Worm (Caenorhabditis elegans) whole organism, L4 larva: Measurements from ENCODE around the gene ran-1.

Experiments used
- D1046.2 ChIP-seq: fragments of 200-800 bp; sonication (Bioruptor generic); IDR thresholded peaks from 2 replicates; pipeline ENCODE4 v1.3.6; 2022; ENCODE audit warnings: missing genetic modification characterization, missing compliant biosample characterization
- F26F4.8 ChIP-seq: fragments of 200-800 bp; sonication (Bioruptor generic); conservative IDR thresholded peaks from 2 replicates; pipeline ENCODE4 v1.3.6; 2022; ENCODE audit warnings: missing genetic modification characterization, missing compliant biosample characterization
- F37D6.2 ChIP-seq: sonication (generic microtip); optimal IDR thresholded peaks from 2 replicates; lab custom pipeline; 2016; ENCODE audit warnings: mild to moderate bottlenecking, missing genetic modification characterization, missing compliant biosample characterization
- F44E2.7 ChIP-seq: fragments of 200-800 bp; sonication (Bioruptor generic); IDR thresholded peaks from 2 replicates; pipeline ENCODE4 v2.1.2; 2022; ENCODE audit warnings: missing genetic modification characterization, missing compliant biosample characterization
- F49E8.2 ChIP-seq: sonication (generic microtip); optimal IDR thresholded peaks from 2 replicates; lab custom pipeline; 2016; ENCODE audit warnings: missing compliant biosample characterization, mild to moderate bottlenecking, missing genetic modification characterization, borderline replicate concordance
- T20F7.1 ChIP-seq: fragments of 200-800 bp; sonication (Bioruptor generic); optimal IDR thresholded peaks from 2 replicates; lab custom pipeline; 2018; ENCODE audit warnings: mild to moderate bottlenecking, missing genetic modification characterization, missing compliant biosample characterization
- Y105C5A.15 ChIP-seq: fragments of 200-800 bp; sonication (Bioruptor generic); IDR thresholded peaks from 2 replicates; pipeline ENCODE4 v1.3.6; 2022; ENCODE audit warnings: missing genetic modification characterization, missing compliant biosample characterization
- Y48G9A.11 ChIP-seq: fragments of 200-800 bp; sonication (Bioruptor generic); IDR thresholded peaks from 2 replicates; pipeline ENCODE4 v1.3.6; 2022; ENCODE audit warnings: missing genetic modification reagents, missing genetic modification characterization, missing compliant biosample characterization
- ZK546.5 ChIP-seq, 2 experiments: sonication (generic microtip); optimal IDR thresholded peaks; 2 replicates each; lab custom pipeline; 2017; ENCODE audit warnings: missing biosample characterization in 2 of 2, missing genetic modification characterization in 2 of 2
- aha-1 ChIP-seq: fragments of 150-350 bp; peaks from one replicate; lab custom pipeline; 2014; ENCODE audit warnings: missing biosample characterization, missing genetic modification characterization
- attf-4 ChIP-seq: sonication (generic microtip); optimal IDR thresholded peaks from 3 replicates; lab custom pipeline; 2017; ENCODE audit warnings: missing biosample characterization, missing genetic modification characterization
- ceh-32 ChIP-seq: sonication (generic microtip); optimal IDR thresholded peaks from 2 replicates; lab custom pipeline; 2016; ENCODE audit warnings: mild to moderate bottlenecking, missing genetic modification characterization, missing compliant biosample characterization; ENCODE audit not compliant: poor library complexity
- cey-2 ChIP-seq: sonication (generic microtip); optimal IDR thresholded peaks from 3 replicates; lab custom pipeline; 2017; ENCODE audit warnings: missing genetic modification characterization, mild to moderate bottlenecking, missing compliant biosample characterization, antibody characterized with exemption, borderline replicate concordance; ENCODE audit not compliant: insufficient read depth
- ctbp-1 ChIP-seq: fragments of 200-800 bp; sonication (Bioruptor generic); IDR thresholded peaks from 2 replicates; pipeline ENCODE4 v1.3.6; 2022; ENCODE audit warnings: missing genetic modification reagents, missing genetic modification characterization, missing compliant biosample characterization
- daf-12 ChIP-seq: fragments of 150-350 bp; optimal IDR thresholded peaks from 2 replicates; lab custom pipeline; 2014; ENCODE audit warnings: missing biosample characterization, missing genetic modification reagents, missing genetic modification characterization
- daf-19 ChIP-seq: fragments of 200-800 bp; sonication (Bioruptor generic); conservative IDR thresholded peaks from 2 replicates; pipeline ENCODE4 v1.3.6; 2022; ENCODE audit warnings: missing genetic modification characterization, missing compliant biosample characterization
- dmd-8 ChIP-seq: fragments of 200-800 bp; sonication (Bioruptor generic); IDR thresholded peaks from 2 replicates; pipeline ENCODE4 v1.3.6; 2022; ENCODE audit warnings: missing genetic modification characterization, missing compliant biosample characterization
- dpl-1 ChIP-seq: fragments of 150-350 bp; optimal IDR thresholded peaks from 2 replicates; lab custom pipeline; 2014; ENCODE audit warnings: missing biosample characterization, missing genetic modification reagents, missing genetic modification characterization
- duxl-1 ChIP-seq: sonication (generic microtip); optimal IDR thresholded peaks from 2 replicates; lab custom pipeline; 2016; ENCODE audit warnings: mild to moderate bottlenecking, missing genetic modification characterization, moderate library complexity, missing compliant biosample characterization; ENCODE audit not compliant: poor library complexity
- egl-27 ChIP-seq: sonication (generic microtip); optimal IDR thresholded peaks from 3 replicates; lab custom pipeline; 2017; ENCODE audit warnings: missing biosample characterization, missing genetic modification reagents, missing genetic modification characterization
- fos-1 ChIP-seq: fragments of 150-350 bp; optimal IDR thresholded peaks from 2 replicates; lab custom pipeline; 2014; ENCODE audit warnings: missing biosample characterization, missing genetic modification characterization
- hif-1 ChIP-seq, 2 experiments: sonication (generic microtip); optimal IDR thresholded peaks; 2 replicates each; lab custom pipeline; 2016 to 2017; ENCODE audit warnings: missing compliant biosample characterization in 2 of 2, missing genetic modification characterization in 2 of 2, missing genetic modification reagents in 2 of 2, missing genotype in 2 of 2, mild to moderate bottlenecking in 1 of 2
- jun-1 ChIP-seq: fragments of 150-350 bp; optimal IDR thresholded peaks from 2 replicates; lab custom pipeline; 2014; ENCODE audit warnings: missing biosample characterization, missing genetic modification reagents, missing genetic modification characterization
- lim-7 ChIP-seq: fragments of 200-800 bp; sonication (Bioruptor generic); IDR thresholded peaks from 2 replicates; pipeline ENCODE4 v1.3.6; 2022; ENCODE audit warnings: missing genetic modification characterization, missing compliant biosample characterization
- lin-1 ChIP-seq: fragments of 200-800 bp; sonication (Bioruptor generic); IDR thresholded peaks from 2 replicates; pipeline ENCODE4 v1.3.6; 2022; ENCODE audit warnings: missing genetic modification reagents, missing genetic modification characterization, missing compliant biosample characterization
- lin-15B ChIP-seq: fragments of 150-350 bp; sonication (generic microtip); optimal IDR thresholded peaks from 3 replicates; lab custom pipeline; 2014; ENCODE audit warnings: missing biosample characterization, missing genetic modification characterization
- lin-29 ChIP-seq: fragments of 200-800 bp; sonication (Bioruptor generic); IDR thresholded peaks from 2 replicates; pipeline ENCODE4 v1.3.6; 2022; ENCODE audit warnings: missing genetic modification reagents, missing genetic modification characterization, missing compliant biosample characterization
- lin-38 ChIP-seq: fragments of 200-800 bp; sonication (Bioruptor generic); IDR thresholded peaks from 2 replicates; pipeline ENCODE4 v1.3.6; 2022; ENCODE audit warnings: missing genetic modification reagents, missing genetic modification characterization, missing compliant biosample characterization
- lin-39 ChIP-seq: fragments of 150-350 bp; optimal IDR thresholded peaks from 2 replicates; lab custom pipeline; 2014; ENCODE audit warnings: missing biosample characterization, missing genetic modification reagents, missing genetic modification characterization
- madf-5 ChIP-seq, 2 experiments: fragments of 200-800 bp; sonication (Bioruptor generic); IDR thresholded peaks; 2 replicates each; pipeline ENCODE4 v1.3.6; 2022; ENCODE audit warnings: missing compliant biosample characterization in 2 of 2, missing genetic modification characterization in 2 of 2
- madf-9 ChIP-seq: fragments of 200-800 bp; sonication (Bioruptor generic); conservative IDR thresholded peaks from 2 replicates; pipeline ENCODE4 v1.3.6; 2022; ENCODE audit warnings: missing genetic modification reagents, missing genetic modification characterization, missing compliant biosample characterization
- mdl-1 ChIP-seq, 2 experiments: fragments of 150-350 bp in 1 of 2; sonication (generic microtip) in 1 of 2; optimal IDR thresholded peaks; 2 replicates each; lab custom pipeline; 2014 to 2017; ENCODE audit warnings: missing biosample characterization in 2 of 2, missing genetic modification characterization in 2 of 2
- mdt-29 ChIP-seq: fragments of 200-800 bp; sonication (Bioruptor generic); IDR thresholded peaks from 2 replicates; pipeline ENCODE4 v1.3.6; 2022; ENCODE audit warnings: missing genetic modification reagents, missing genetic modification characterization, missing compliant biosample characterization
- mep-1 ChIP-seq: fragments of 150-350 bp; sonication (generic microtip); optimal IDR thresholded peaks from 3 replicates; lab custom pipeline; 2014; ENCODE audit warnings: missing biosample characterization, missing genetic modification characterization
- mes-2 ChIP-seq: sonication (generic microtip); optimal IDR thresholded peaks from 2 replicates; lab custom pipeline; 2016; ENCODE audit warnings: missing genotype, mild to moderate bottlenecking, missing genetic modification characterization, missing compliant biosample characterization; ENCODE audit not compliant: poor library complexity, severe bottlenecking
- mxl-2 ChIP-seq: fragments of 200-800 bp; sonication (Bioruptor generic); conservative IDR thresholded peaks from 2 replicates; pipeline ENCODE4 v1.3.6; 2022; ENCODE audit warnings: missing genetic modification reagents, missing genetic modification characterization, missing compliant biosample characterization
- mxl-3 ChIP-seq: fragments of 200-800 bp; sonication (Bioruptor generic); optimal IDR thresholded peaks from 2 replicates; lab custom pipeline; 2018; ENCODE audit warnings: mild to moderate bottlenecking, missing genetic modification characterization, missing compliant biosample characterization
- nhr-102 ChIP-seq: sonication (generic microtip); optimal IDR thresholded peaks from 2 replicates; lab custom pipeline; 2016; ENCODE audit warnings: mild to moderate bottlenecking, missing genetic modification characterization, moderate library complexity, missing compliant biosample characterization
- nhr-11 ChIP-seq: fragments of 150-350 bp; optimal IDR thresholded peaks from 2 replicates; lab custom pipeline; 2014; ENCODE audit warnings: missing biosample characterization, missing genetic modification characterization
- nhr-28 ChIP-seq: fragments of 150-350 bp; optimal IDR thresholded peaks from 2 replicates; lab custom pipeline; 2014; ENCODE audit warnings: missing biosample characterization, missing genetic modification characterization
- nhr-48 ChIP-seq: sonication (generic microtip); optimal IDR thresholded peaks from 2 replicates; lab custom pipeline; 2016; ENCODE audit warnings: mild to moderate bottlenecking, missing genetic modification characterization, missing compliant biosample characterization
- pha-4 ChIP-seq, 2 experiments: fragments of 150-350 bp in 1 of 2; fragments of 200-800 bp in 1 of 2; sonication (Bioruptor generic) in 1 of 2; IDR thresholded peaks in 1 of 2; optimal IDR thresholded peaks in 1 of 2; 2 replicates each; pipeline versions ENCODE4 v1.3.6 to Lab custom; 2014 to 2022; ENCODE audit warnings: missing genetic modification characterization in 2 of 2, missing genetic modification reagents in 2 of 2, missing biosample characterization in 1 of 2, missing compliant biosample characterization in 1 of 2
- skn-1 ChIP-seq: fragments of 150-350 bp; optimal IDR thresholded peaks from 2 replicates; lab custom pipeline; 2014; ENCODE audit warnings: missing biosample characterization, missing genetic modification characterization
- spr-1 ChIP-seq: sonication (generic microtip); optimal IDR thresholded peaks from 2 replicates; lab custom pipeline; 2016; ENCODE audit warnings: mild to moderate bottlenecking, missing genetic modification characterization, missing compliant biosample characterization
- unc-130 ChIP-seq: sonication (generic microtip); optimal IDR thresholded peaks from 2 replicates; lab custom pipeline; 2016; ENCODE audit warnings: missing genetic modification reagents, missing genetic modification characterization, missing compliant biosample characterization
- unc-62 ChIP-seq, 3 experiments: fragments of 150-350 bp in 1 of 3; sonication (generic microtip); optimal IDR thresholded peaks in 2 of 3; peaks in 1 of 3; 1 replicate in 1 of 3; 2 replicates in 2 of 3; lab custom pipeline; 2014 to 2017; ENCODE audit warnings: missing biosample characterization in 3 of 3, missing genetic modification characterization in 3 of 3, missing genetic modification reagents in 3 of 3, missing genotype in 1 of 3
- zfp-2 ChIP-seq: sonication (generic microtip); optimal IDR thresholded peaks from 2 replicates; lab custom pipeline; 2016; ENCODE audit warnings: mild to moderate bottlenecking, missing genetic modification characterization, missing compliant biosample characterization
- zfp-3 ChIP-seq: fragments of 200-800 bp; sonication (Bioruptor generic); conservative IDR thresholded peaks from 2 replicates; pipeline ENCODE4 v1.3.6; 2022; ENCODE audit warnings: missing genetic modification reagents, missing genetic modification characterization, missing compliant biosample characterization
- zip-11 ChIP-seq: fragments of 200-800 bp; sonication (Bioruptor generic); IDR thresholded peaks from 2 replicates; pipeline ENCODE4 v1.3.6; 2022; ENCODE audit warnings: missing genetic modification characterization, missing compliant biosample characterization
- ztf-11 ChIP-seq: fragments of 150-350 bp; optimal IDR thresholded peaks from 2 replicates; lab custom pipeline; 2014; ENCODE audit warnings: missing biosample characterization, missing genetic modification characterization

Gene ran-1

DNA sequence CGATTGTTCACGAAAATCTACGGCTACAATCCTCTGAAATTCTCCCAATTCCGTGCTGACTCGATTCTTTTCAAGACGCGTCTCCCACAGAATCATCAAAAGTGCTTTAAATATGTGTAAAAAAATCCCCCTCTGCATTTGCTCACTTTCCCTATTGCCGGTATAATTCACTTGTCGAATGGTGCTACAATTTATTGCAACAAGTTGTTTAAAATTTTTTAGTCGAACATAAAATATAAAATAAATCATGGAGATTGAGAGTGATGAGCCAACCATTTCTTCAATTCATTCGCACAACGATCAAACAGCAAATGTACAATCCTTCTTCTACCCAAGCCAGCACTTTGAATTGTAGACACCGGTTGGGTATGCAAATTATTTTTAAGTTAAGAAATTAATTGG, 1.1 kb downstream of the ran-1 start (continued):
- TF ChIP-seq unc-130 (GFP tag; lab: Kevin White, UChicago) (peak; percentile 78), unc-62 (GFP tag; optimal IDR thresholded peaks at IDR 0.05 in 1 of 2; lab: Kevin White, UChicago) (no peak), unc-62 (tag; optimal IDR thresholded peaks at IDR 0.05; lab: Kevin White, UChicago) (no peak), pha-4 (GFP tag; IDR thresholded peaks at IDR 0.05; lab: Robert Waterston, UW) (peak; percentile 69; the same call in 1 of the 2 replicates), pha-4 (tag; optimal IDR thresholded peaks at IDR 0.05; lab: Kevin White, UChicago) (no peak), zfp-3 (GFP tag; lab: Robert Waterston, UW) (no peak), dpl-1 (no peak), Y105C5A.15 (no peak), nhr-28 (no peak), ztf-11 (tag; lab: Kevin White, UChicago) (no peak), lin-38 (GFP tag; lab: Robert Waterston, UW) (peak; percentile 80), nhr-11 (tag; lab: Kevin White, UChicago) (no peak), lin-1 (peak; percentile 69; the same call in 1 of the 2 replicates), dmd-8 (GFP tag; lab: Robert Waterston, UW) (no peak), spr-1 (tag; lab: Kevin White, UChicago) (no peak), hif-1 (tag; optimal IDR thresholded peaks at IDR 0.05; lab: Kevin White, UChicago) (no peak), lin-29 (GFP tag; lab: Robert Waterston, UW) (no peak), ceh-32 (tag; lab: Kevin White, UChicago) (no peak), mes-2 (tag; lab: Kevin White, UChicago) (no peak), duxl-1 (no peak), nhr-48 (tag; lab: Kevin White, UChicago) (no peak), ctbp-1 (GFP tag; lab: Robert Waterston, UW) (peak; percentile 53; the same call in 1 of the 2 replicates), F26F4.8 (GFP tag; lab: Robert Waterston, UW) (0 out of 2 replicates have a peak, but pooled peaks have one; percentile 20), daf-12 (tag; lab: Kevin White, UChicago) (no peak), lin-15B (tag; lab: Kevin White, UChicago) (no peak), lin-39 (tag; lab: Kevin White, UChicago) (no peak), aha-1 (tag; lab: Kevin White, UChicago) (no peak), mxl-2 (GFP tag; lab: Robert Waterston, UW) (no peak), egl-27 (tag; lab: Kevin White, UChicago) (no peak), daf-19 (GFP tag; lab: Robert Waterston, UW) (no peak), mep-1 (tag; lab: Kevin White, UChicago) (peak; percentile 30), madf-9 (GFP tag; lab: Robert Waterston, UW) (no peak), F49E8.2 (tag; lab: Kevin White, UChicago) (peak; percentile 91), zfp-2 (tag; lab: Kevin White, UChicago) (no peak), D1046.2 (GFP tag; lab: Robert Waterston, UW) (no peak), madf-5 (GFP tag; IDR thresholded peaks at IDR 0.05; lab: Robert Waterston, UW) (0 out of 4 replicates have a peak, but pooled peaks of 1 of the 2 experiments have one; percentile 31), jun-1 (tag; lab: Kevin White, UChicago) (no peak), F37D6.2 (tag; lab: Kevin White, UChicago) (no peak), T20F7.1 (no peak), attf-4 (tag; lab: Kevin White, UChicago) (no peak), lim-7 (GFP tag; lab: Robert Waterston, UW) (peak; percentile 59; the same call in 1 of the 2 replicates), nhr-102 (tag; lab: Kevin White, UChicago) (no peak), F44E2.7 (GFP tag; lab: Robert Waterston, UW) (0 out of 2 replicates have a peak, but pooled peaks have one; percentile 34), ZK546.5 (tag; optimal IDR thresholded peaks at IDR 0.05; lab: Kevin White, UChicago) (no peak), zip-11 (GFP tag; lab: Robert Waterston, UW) (no peak), fos-1 (tag; lab: Kevin White, UChicago) (no peak), cey-2 (no peak), mxl-3 (GFP tag; lab: Kevin White, UChicago) (no peak), skn-1 (tag; lab: Kevin White, UChicago) (no peak), mdl-1 (tag; optimal IDR thresholded peaks at IDR 0.05; lab: Kevin White, UChicago) (no peak), mdt-29 (peak; percentile 45; the same call in 1 of the 2 replicates), Y48G9A.11 (GFP tag; lab: Robert Waterston, UW) (peak; percentile 64)
